Worm (Caenorhabditis elegans): Measurements from ENCODE around the gene C13A2.1.

Gene C13A2.1

DNA sequence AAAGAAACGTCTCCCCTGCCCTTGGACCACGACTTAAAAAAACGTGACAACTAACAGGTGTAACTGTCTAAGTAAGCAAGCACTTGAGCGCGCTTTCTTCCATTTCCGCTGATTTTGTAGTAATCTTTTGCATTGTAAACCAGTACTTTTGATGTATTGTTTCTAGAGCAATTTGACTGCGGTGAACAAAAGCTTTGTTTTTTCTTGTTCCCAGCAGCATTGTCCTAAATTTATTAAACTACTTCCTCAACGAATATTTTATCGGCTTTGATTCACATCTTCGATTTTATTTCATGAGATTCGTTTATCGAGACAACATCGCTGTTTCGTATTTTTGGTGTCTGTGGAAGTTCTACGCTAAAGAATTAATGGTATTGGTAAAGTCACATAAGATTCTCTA is at the start of gene C13A2.1:
Gene C13A2.1, plus strand, starts transcription at position 301 of the 400 bp plus-strand sequence.
- TF ChIP-seq mls-2 (tag; optimal IDR thresholded peaks at IDR 0.05) (no peak), elt-3 (tag; optimal IDR thresholded peaks at IDR 0.05) (no peak), lin-32 (GFP tag; optimal IDR thresholded peaks at IDR 0.05) (no peak), bed-3 (GFP tag; optimal IDR thresholded peaks at IDR 0.05) (no peak), sptf-1 (tag; optimal IDR thresholded peaks at IDR 0.05) (no peak), elt-1 (tag; optimal IDR thresholded peaks at IDR 0.05; ENCODE audit: borderline replicate concordance, insufficient read depth) (no peak), pha-4 (tag; optimal IDR thresholded peaks at IDR 0.05) (no peak), unc-120 (tag; optimal IDR thresholded peaks at IDR 0.05; ENCODE audit: poor library complexity, severe bottlenecking) (no peak), ceh-43 (GFP tag; optimal IDR thresholded peaks at IDR 0.05) (no peak), ceh-83 (GFP tag; optimal IDR thresholded peaks at IDR 0.05) (no peak), nhr-2 (tag; optimal IDR thresholded peaks at IDR 0.05) (no peak)

DNA sequence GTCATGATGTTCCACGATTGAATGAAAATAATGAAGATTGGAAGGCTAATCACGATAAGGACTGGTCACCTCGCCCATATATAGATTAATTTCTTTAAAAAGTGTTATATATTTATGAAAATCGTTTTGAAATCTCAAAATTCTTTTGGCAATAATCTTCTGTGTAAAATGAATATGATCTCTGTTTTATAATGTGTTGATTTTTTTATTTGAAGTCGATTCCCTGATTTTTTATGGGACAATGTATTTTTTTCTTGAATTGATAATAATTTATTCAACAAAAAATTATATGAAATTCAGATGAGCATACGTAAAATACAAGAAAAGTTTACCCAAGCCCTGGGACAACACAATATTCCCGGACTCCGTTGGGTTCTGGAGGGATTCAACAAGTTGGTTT is 49.3 kb upstream of the C13A2.1 start, which contains the start of gene C05C8.1:
Gene C05C8.1, plus strand, starts transcription at position 301 of the 400 bp plus-strand sequence.
- TF ChIP-seq nhr-237 (tag; optimal IDR thresholded peaks at IDR 0.05) (no peak), mab-5 (tag; optimal IDR thresholded peaks at IDR 0.05) (no peak), nhr-2 (tag; optimal IDR thresholded peaks at IDR 0.05) (no peak), nhr-12 (tag; optimal IDR thresholded peaks at IDR 0.05) (no peak), sem-2 (GFP tag; optimal IDR thresholded peaks at IDR 0.05) (no peak), sptf-1 (tag; optimal IDR thresholded peaks at IDR 0.05) (no peak), ceh-43 (GFP tag; optimal IDR thresholded peaks at IDR 0.05) (no peak), snpc-4 (tag; optimal IDR thresholded peaks at IDR 0.05) (no peak), hlh-1 (tag; optimal IDR thresholded peaks at IDR 0.05) (no peak), ceh-39 (tag; optimal IDR thresholded peaks at IDR 0.05) (no peak), tbx-8 (GFP tag; optimal IDR thresholded peaks at IDR 0.05) (no peak), lin-13 (tag; optimal IDR thresholded peaks at IDR 0.05) (no peak), ces-1 (GFP tag; optimal IDR thresholded peaks at IDR 0.05) (no peak), drap-1 (GFP tag; optimal IDR thresholded peaks at IDR 0.05) (no peak), ham-2 (GFP tag; optimal IDR thresholded peaks at IDR 0.05) (no peak), lin-32 (GFP tag; optimal IDR thresholded peaks at IDR 0.05) (no peak), unc-62 (GFP tag; optimal IDR thresholded peaks at IDR 0.05) (no peak), mep-1 (tag; optimal IDR thresholded peaks at IDR 0.05) (no peak), cnd-1 (tag; optimal IDR thresholded peaks at IDR 0.05) (no peak)

DNA sequence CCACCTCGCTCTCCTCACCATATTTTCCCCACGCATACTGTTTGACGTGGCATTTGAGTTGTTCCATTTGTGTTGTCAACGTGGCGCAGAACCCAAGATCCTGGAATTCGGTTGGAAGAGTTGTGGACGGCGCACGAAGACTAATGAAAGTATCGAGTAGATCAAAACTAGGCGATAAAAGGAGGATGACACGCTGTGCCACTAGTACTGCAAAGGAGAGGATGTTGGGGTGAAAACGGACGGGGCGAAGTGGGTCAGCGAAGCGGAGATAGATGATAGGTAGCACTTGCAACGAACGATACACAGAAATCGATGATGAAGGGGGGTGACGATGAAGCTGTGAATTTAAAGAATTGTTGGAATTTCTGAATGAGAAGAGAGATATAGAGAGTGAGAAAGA is 41.8 kb upstream of the C13A2.1 start, which contains the start of gene C05C8.7:
Gene C05C8.7, minus strand, starts transcription at position 100 of the 400 bp plus-strand sequence.
- TF ChIP-seq sem-2 (GFP tag; optimal IDR thresholded peaks at IDR 0.05) (no peak), ham-2 (GFP tag; optimal IDR thresholded peaks at IDR 0.05) (peak; percentile 34)

DNA sequence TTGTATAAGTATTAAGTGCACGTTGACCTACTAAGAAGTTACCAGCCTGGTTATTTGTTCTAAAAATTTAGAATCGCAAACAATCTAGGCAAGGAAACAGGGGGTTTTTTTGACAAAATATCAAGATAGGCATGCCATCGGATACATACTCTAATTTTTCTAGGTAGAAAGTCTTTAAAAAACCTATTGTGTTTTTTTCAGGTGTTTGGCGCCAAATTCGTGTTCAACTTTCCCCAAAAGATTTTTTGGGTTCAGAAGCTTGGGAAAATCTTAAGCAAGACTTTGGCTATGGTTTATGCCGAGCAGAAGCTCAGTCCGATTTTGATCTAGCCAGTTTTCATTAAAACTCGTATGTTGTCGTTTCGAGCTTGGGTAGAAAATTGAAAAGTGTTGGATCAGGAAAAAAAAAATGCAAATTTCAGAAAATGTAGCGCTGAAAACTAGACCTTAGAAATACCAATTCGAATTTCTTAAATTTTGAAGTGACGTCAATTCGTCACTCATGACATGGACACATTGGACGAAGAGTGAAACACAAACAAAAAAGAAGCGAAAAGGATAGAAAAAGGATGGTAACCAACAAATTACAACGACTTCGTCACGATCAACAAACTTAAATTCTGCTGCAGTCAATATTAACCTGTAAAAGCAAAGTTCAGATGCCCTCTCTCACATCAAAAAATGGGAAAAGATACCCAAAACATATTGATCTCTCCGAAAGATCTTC is 40.4 kb upstream of the C13A2.1 start:
- TF ChIP-seq unc-62 (GFP tag; optimal IDR thresholded peaks at IDR 0.05), result no peak
- TF ChIP-seq blmp-1 (tag; optimal IDR thresholded peaks at IDR 0.05), result no peak
- TF ChIP-seq bed-3 (GFP tag; optimal IDR thresholded peaks at IDR 0.05), result no peak
- TF ChIP-seq lin-13 (tag; optimal IDR thresholded peaks at IDR 0.05), result no peak
- no peak for TF ChIP-seq nhr-28 (tag; optimal IDR thresholded peaks at IDR 0.05)
- no peak for TF ChIP-seq M03D4.4 (tag; optimal IDR thresholded peaks at IDR 0.05)
- TF ChIP-seq unc-39 (tag; optimal IDR thresholded peaks at IDR 0.05), result no peak
- TF ChIP-seq mls-2 (tag; optimal IDR thresholded peaks at IDR 0.05), result no peak
- TF ChIP-seq drap-1 (GFP tag; optimal IDR thresholded peaks at IDR 0.05), result no peak
- TF ChIP-seq sem-2 (GFP tag; optimal IDR thresholded peaks at IDR 0.05), result no peak
- TF ChIP-seq lin-32 (GFP tag; optimal IDR thresholded peaks at IDR 0.05), result no peak
- no peak for TF ChIP-seq ham-2 (GFP tag; optimal IDR thresholded peaks at IDR 0.05)

DNA sequence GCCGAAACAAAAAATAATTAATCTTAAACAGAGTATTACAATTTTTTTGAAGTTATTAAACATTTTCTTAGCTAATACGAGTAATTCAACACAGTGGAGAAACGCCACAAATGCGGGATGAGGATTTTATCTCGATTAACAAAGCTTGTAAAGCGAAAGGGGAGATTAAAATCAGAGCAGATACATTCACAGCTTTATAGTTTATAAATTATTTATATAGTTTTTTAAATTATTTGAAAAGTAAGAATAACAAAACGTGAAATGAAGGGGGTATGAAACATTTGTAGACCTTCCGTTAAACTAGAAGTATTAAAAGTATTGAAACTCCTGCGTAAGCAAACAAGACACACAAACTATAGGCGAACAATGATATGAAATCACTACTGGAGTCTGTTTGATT is 33.7 kb upstream of the C13A2.1 start, which contains the start of gene C05C8.8:
Gene C05C8.8, minus strand, starts transcription at position 101 of the 400 bp plus-strand sequence.
- TF ChIP-seq unc-39 (tag; optimal IDR thresholded peaks at IDR 0.05), result no peak
- no peak for TF ChIP-seq sptf-1 (tag; optimal IDR thresholded peaks at IDR 0.05)
- no peak for TF ChIP-seq M03D4.4 (tag; optimal IDR thresholded peaks at IDR 0.05)
- TF ChIP-seq flh-1 (GFP tag; optimal IDR thresholded peaks at IDR 0.05), result no peak
